Worm (Caenorhabditis elegans): Measurements from ENCODE around the gene nlp-82.

ce11 chrII:9282787-9283186 is 28.7 kb upstream of the nlp-82 start:
- peak; percentile 13 for TF ChIP-seq egl-27 (tag; optimal IDR thresholded peaks at IDR 0.05)
- peak; percentile 15 for TF ChIP-seq elt-1 (tag; optimal IDR thresholded peaks at IDR 0.05)
- TF ChIP-seq nhr-25 (tag; optimal IDR thresholded peaks at IDR 0.05), result peak; percentile 97
- TF ChIP-seq ama-1 (optimal IDR thresholded peaks at IDR 0.05), result peak; percentile 91
- peak; percentile 61 for TF ChIP-seq fkh-10 (GFP tag; optimal IDR thresholded peaks at IDR 0.05)
